Worm (Caenorhabditis elegans): Measurements from ENCODE around the gene Y39A1A.3.

DNA sequence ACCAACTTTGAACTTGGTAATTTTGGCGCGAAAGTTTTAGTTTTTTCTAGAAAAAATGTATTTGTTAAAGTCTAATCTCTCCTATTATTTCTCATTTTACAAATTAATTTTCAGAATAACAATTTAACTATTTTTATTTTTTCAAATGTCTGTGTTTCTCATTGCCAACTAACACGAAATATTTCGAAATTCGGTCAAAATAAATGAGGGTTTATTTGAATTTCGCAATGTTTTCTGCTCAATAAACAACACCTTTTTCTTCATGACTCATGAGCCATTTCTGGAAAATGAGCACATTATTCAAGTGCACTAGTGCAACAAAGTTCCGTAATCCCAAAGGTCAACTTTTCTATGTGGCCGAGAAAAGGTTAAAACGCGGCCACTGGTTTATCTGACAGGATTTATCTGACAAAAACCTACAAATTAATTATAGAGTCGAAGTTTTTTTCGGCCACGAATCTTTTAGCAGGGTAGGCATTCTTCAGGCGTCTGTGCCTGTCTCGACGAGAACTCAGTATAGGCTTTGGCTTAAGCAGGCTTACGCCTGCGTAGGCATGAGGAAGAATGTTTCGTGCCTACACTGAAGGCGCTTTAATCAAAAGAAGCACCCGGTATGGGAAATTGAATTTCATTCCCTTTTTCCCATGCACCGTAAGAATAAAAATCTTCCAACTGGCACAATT, 42.2 kb upstream of the Y39A1A.3 start, which contains the start of gene Y39A1A.27:
- TF ChIP-seq nhr-237 (tag; optimal IDR thresholded peaks at IDR 0.05) (no peak), unc-62 (GFP tag; optimal IDR thresholded peaks at IDR 0.05) (no peak)
